Worm (Caenorhabditis elegans): ENCODE data around the gene spin-1.

The spin-1 gene

DNA sequence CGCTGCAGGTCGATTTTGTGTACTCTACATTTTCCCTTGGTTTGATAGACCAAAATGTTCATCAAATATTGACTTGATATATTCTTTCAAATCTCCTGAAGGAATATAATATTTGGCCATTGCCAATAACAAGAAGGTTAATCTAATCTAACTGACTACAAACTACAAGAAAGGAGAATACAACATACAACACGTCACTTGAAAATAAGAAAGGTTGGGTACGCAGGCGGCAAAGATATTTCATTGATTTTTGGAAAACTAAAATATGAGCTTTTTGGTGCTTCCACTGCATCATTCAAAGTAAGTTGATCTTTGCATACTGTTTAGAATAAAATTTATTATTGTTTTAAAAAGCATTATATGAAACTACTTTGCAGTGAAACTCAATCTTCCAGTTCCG, 16.7 kb upstream of the spin-1 start, which contains the start of gene nhr-209:
nhr-209 (plus strand) TSS at position 27 of the 400 bp plus-strand sequence.
- TF ChIP-seq hmg-1.1 (GFP tag; IDR thresholded peaks at IDR 0.05) (no peak), nhr-28 (tag; optimal IDR thresholded peaks at IDR 0.05) (peak; percentile 82), dmd-6 (GFP tag; IDR thresholded peaks at IDR 0.05) (no peak), php-3 (GFP tag; IDR thresholded peaks at IDR 0.05) (no peak), nhr-10 (tag; optimal IDR thresholded peaks at IDR 0.05) (no peak)

DNA sequence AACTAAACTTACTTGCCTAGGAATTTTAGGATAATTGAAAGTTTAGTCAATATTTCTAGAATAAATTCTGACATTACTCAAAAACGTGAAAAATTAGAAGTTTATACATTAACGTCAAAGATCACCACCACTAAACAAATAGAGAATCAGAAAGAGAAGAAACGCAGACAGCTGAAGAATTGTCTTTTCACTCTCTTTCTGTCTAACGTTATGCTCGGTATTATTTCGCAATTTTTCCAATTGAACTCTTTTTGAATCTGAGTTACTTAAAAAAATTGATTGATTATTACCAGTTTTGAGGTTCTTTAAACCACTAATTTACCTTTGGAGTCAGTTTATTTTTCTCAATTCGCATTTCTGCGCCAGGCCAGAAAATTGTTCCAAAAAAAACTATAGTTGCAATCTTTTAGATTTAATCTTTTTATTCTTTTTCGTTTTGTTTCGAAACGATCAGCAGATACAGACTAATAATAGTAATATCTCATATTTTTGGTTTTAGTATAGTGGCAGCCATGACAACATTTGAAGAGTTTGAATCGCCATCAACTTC, 13.9 kb upstream of the spin-1 start, which contains the start of gene nhr-154:
nhr-154 (plus strand) TSS at position 500 of the 550 bp plus-strand sequence.
- TF ChIP-seq snpc-1.2 (GFP tag; IDR thresholded peaks at IDR 0.05) (no peak), vab-7 (GFP tag; IDR thresholded peaks at IDR 0.05) (no peak), mes-2 (tag; optimal IDR thresholded peaks at IDR 0.05; ENCODE audit: poor library complexity, severe bottlenecking) (no peak), lsy-2 (tag; optimal IDR thresholded peaks at IDR 0.05) (peak in 1 of 2 experiments; percentile 49), hif-1 (tag; optimal IDR thresholded peaks at IDR 0.05) (peak in 1 of 2 experiments; percentile 62), dmd-6 (GFP tag; IDR thresholded peaks at IDR 0.05) (peak; percentile 6; the same call in 1 of the 2 replicates), ceh-62 (tag; optimal IDR thresholded peaks at IDR 0.05) (no peak), Y5F2A.4 (GFP tag; optimal IDR thresholded peaks at IDR 0.05) (no peak), nhr-6 (tag; optimal IDR thresholded peaks at IDR 0.05) (peak; percentile 81), F37D6.2 (tag; optimal IDR thresholded peaks at IDR 0.05) (no peak), madf-5 (GFP tag; IDR thresholded peaks at IDR 0.05) (no peak), unc-62 (GFP tag; optimal IDR thresholded peaks at IDR 0.05 in 1 of 2) (no peak), unc-62 (tag; optimal IDR thresholded peaks at IDR 0.05) (no peak), lin-38 (GFP tag; IDR thresholded peaks at IDR 0.05) (no peak), Y75B8A.6 (GFP tag; IDR thresholded peaks at IDR 0.05) (no peak), lin-15B (tag; optimal IDR thresholded peaks at IDR 0.05) (no peak), D1046.2 (GFP tag; IDR thresholded peaks at IDR 0.05) (no peak), daf-16 (GFP tag; optimal IDR thresholded peaks at IDR 0.05) (no peak), daf-16 (tag; optimal IDR thresholded peaks at IDR 0.05) (peak; percentile 33), egl-27 (tag; optimal IDR thresholded peaks at IDR 0.05) (no peak), nhr-77 (tag; optimal IDR thresholded peaks at IDR 0.05) (no peak), aha-1 (tag) (peak; percentile 52), nhr-28 (tag; optimal IDR thresholded peaks at IDR 0.05) (peak; percentile 39), pqm-1 (tag; optimal IDR thresholded peaks at IDR 0.05) (peak; percentile 4), ZK337.2 (GFP tag; IDR thresholded peaks at IDR 0.05) (no peak), jun-1 (tag; optimal IDR thresholded peaks at IDR 0.05) (no peak), mep-1 (tag; optimal IDR thresholded peaks at IDR 0.05) (peak; percentile 20), hmg-1.1 (GFP tag; IDR thresholded peaks at IDR 0.05) (peak; percentile 52; the same call in 1 of the 2 replicates), nhr-48 (tag; optimal IDR thresholded peaks at IDR 0.05) (no peak), T26A8.4 (GFP tag; IDR thresholded peaks at IDR 0.05) (no peak), lin-29 (GFP tag; IDR thresholded peaks at IDR 0.05) (no peak), F10B5.3 (tag; optimal IDR thresholded peaks at IDR 0.05) (no peak), lim-7 (GFP tag; IDR thresholded peaks at IDR 0.05) (no peak), set-16 (GFP tag; IDR thresholded peaks at IDR 0.05) (no peak), lin-13 (GFP tag; optimal IDR thresholded peaks at IDR 0.05) (no peak), ctbp-1 (GFP tag; IDR thresholded peaks at IDR 0.05) (no peak), ceh-28 (tag; optimal IDR thresholded peaks at IDR 0.05) (no peak), ztf-11 (tag; optimal IDR thresholded peaks at IDR 0.05) (no peak), dve-1 (tag; optimal IDR thresholded peaks at IDR 0.05; ENCODE audit: insufficient read depth) (peak; percentile 48), nhr-41 (GFP tag; IDR thresholded peaks at IDR 0.05) (no peak), dmd-9 (GFP tag; IDR thresholded peaks at IDR 0.05) (no peak), ceh-32 (tag; optimal IDR thresholded peaks at IDR 0.05; ENCODE audit: poor library complexity) (no peak), ces-1 (GFP tag; optimal IDR thresholded peaks at IDR 0.05) (no peak), ZK546.5 (tag; optimal IDR thresholded peaks at IDR 0.05) (no peak), snpc-4 (tag; optimal IDR thresholded peaks at IDR 0.05) (no peak)
